Worm (Caenorhabditis elegans) whole organism, L4/young adult: ENCODE data around the gene D2096.6.
"Not testable (repeated sequence)": the region's sequence is repeated elsewhere in the genome, so short reads cannot be mapped to it uniquely, and the experiment has no call there.

Source experiments
- W03F9.2 ChIP-seq: fragments of 150-350 bp; optimal IDR thresholded peaks from 2 replicates; lab custom pipeline; 2014; ENCODE audit warnings: missing biosample characterization, missing genetic modification characterization
- dao-5 ChIP-seq: sonication (generic microtip); optimal IDR thresholded peaks from 2 replicates; lab custom pipeline; 2016; ENCODE audit warnings: missing genotype, missing genetic modification characterization, moderate library complexity, missing compliant biosample characterization
- him-1 ChIP-seq: sonication (generic microtip); optimal IDR thresholded peaks from 2 replicates; lab custom pipeline; 2016; ENCODE audit warnings: missing genotype, missing genetic modification reagents, missing genetic modification characterization, missing compliant biosample characterization

Gene D2096.6

DNA sequence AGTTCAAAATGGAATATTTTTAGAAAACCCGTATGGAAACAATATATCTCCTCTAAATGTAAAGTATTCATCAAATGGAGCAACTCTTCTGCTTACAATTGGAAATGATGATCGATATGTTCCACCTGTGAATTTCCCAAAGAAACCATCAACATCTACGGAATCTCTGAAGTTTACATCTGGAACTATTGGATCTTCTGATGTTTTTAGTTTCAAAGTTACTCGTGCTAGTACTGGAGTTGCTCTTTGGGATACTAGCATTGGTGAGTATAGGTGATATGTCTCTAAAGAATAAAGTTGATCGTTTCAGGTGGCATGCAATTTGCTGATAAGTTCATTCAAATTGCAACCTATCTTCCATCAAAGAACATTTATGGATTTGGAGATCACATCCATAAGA, 1.1 kb downstream of the D2096.6 start:
- TF ChIP-seq dao-5 (tag; lab: Kevin White, UChicago) (no peak), him-1 (tag; lab: Kevin White, UChicago) (no peak)

- no peak for TF ChIP-seq W03F9.2 (tag; lab: Kevin White, UChicago)
- no peak for TF ChIP-seq dao-5 (tag; lab: Kevin White, UChicago)
- TF ChIP-seq him-1 (tag; lab: Kevin White, UChicago) = no peak
Observed at ce11 chrIV:8366295-8366694, 2.7 kb downstream of the D2096.6 start, which contains the start of gene aagr-1. Gene aagr-1, plus strand, starts transcription at chrIV:8366521.

DNA sequence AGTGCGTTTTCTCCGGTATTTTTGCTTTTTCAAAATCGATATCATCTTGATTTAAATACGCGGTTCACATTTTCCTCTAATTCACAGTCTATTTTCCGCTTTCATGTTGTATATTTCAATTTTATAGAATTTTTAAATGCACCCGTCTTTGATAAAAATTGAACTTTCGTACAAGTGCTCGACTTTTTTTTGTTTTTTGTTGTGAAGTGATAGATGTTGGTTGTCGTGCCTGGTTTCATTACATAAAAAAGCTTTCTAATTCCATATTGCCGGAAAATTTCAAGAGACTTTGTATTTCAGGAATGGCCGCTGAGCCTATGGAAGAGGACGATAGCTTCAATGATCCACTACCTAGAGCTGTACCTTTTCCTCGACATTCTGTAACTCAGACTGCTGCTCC, 5.9 kb downstream of the D2096.6 start, which contains the start of gene D2096.12:
TSS of gene D2096.12 (plus strand) at position 301 of the 400 bp plus-strand sequence.
- TF ChIP-seq W03F9.2 (tag; lab: Kevin White, UChicago) (no peak), dao-5 (tag; lab: Kevin White, UChicago) (no peak), him-1 (tag; lab: Kevin White, UChicago) (no peak)

- TF ChIP-seq him-1 (tag; lab: Kevin White, UChicago) (no peak), W03F9.2 (tag; lab: Kevin White, UChicago) (no peak), dao-5 (tag; lab: Kevin White, UChicago) (no peak)
Observed at ce11 chrIV:8360817-8361216, 8.2 kb downstream of the D2096.6 start, which contains the start of gene sqv-1. Gene sqv-1, plus strand, starts transcription at chrIV:8361117.

- TF ChIP-seq W03F9.2 (tag; lab: Kevin White, UChicago) (no peak), dao-5 (tag; lab: Kevin White, UChicago) (no peak), him-1 (tag; lab: Kevin White, UChicago) (no peak)
Observed at ce11 chrIV:8359716-8360407, 9.2 kb downstream of the D2096.6 start, which contains the start of gene D2096.5. Gene D2096.5, minus strand, starts transcription at chrIV:8359766.

- TF ChIP-seq W03F9.2 (tag; lab: Kevin White, UChicago) (no peak), him-1 (tag; lab: Kevin White, UChicago) (no peak), dao-5 (tag; lab: Kevin White, UChicago) (no peak)
Observed at ce11 chrIV:8358492-8358891, 10.5 kb downstream of the D2096.6 start, which contains the start of gene D2096.13. Gene D2096.13, minus strand, starts transcription at chrIV:8358592.

ce11 chrIV:8357299-8357698, 11.7 kb downstream of the D2096.6 start:
- TF ChIP-seq dao-5 (tag; lab: Kevin White, UChicago) (no peak), him-1 (tag; lab: Kevin White, UChicago) (no peak), W03F9.2 (tag; lab: Kevin White, UChicago) (no peak)

ce11 chrIV:8355592-8355991, 13.4 kb downstream of the D2096.6 start, which contains the start of the genes F17E9.2 and col-116:
Gene F17E9.2, plus strand, starts transcription at chrIV:8355892.
Gene col-116, plus strand, starts transcription at chrIV:8355906.
- no peak for TF ChIP-seq W03F9.2 (tag; lab: Kevin White, UChicago)
- TF ChIP-seq him-1 (tag; lab: Kevin White, UChicago) = no peak
- no peak for TF ChIP-seq dao-5 (tag; lab: Kevin White, UChicago)

DNA sequence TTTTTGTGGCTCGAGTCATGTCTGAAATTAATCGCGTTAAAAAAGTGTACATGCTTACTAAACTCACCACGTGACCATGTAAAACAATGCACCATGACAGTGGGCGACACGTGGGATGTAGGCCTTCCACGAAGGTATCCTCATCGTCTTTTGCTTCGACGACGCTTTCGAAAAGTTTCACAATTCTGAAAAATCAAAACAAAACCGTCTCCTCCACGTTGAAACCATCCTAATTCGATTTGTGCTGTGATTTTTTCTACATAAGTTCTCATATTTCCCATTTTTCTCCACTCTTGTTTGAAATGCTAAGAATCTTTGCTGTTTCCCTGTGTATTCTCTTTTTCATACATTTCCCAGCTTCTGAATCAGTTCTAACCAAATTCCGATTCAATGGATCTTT, 14.5 kb downstream of the D2096.6 start, which contains the start of gene F17E9.3:
TSS of gene F17E9.3 (plus strand) at position 301 of the 400 bp plus-strand sequence.
- no peak for TF ChIP-seq W03F9.2 (tag; lab: Kevin White, UChicago)

ce11 chrIV:8352036-8352435, 17.0 kb downstream of the D2096.6 start, which contains the start of gene F17E9.16:
Gene F17E9.16, plus strand, starts transcription at chrIV:8352336.
- TF ChIP-seq him-1, dao-5, W03F9.2 (tag; lab: Kevin White, UChicago): not testable (repeated sequence)

ce11 chrIV:8348073-8348472, 21.0 kb downstream of the D2096.6 start, which contains the start of gene F17E9.4:
Gene F17E9.4, plus strand, starts transcription at chrIV:8348373.
- TF ChIP-seq dao-5 (tag; lab: Kevin White, UChicago) (no peak), W03F9.2 (tag; lab: Kevin White, UChicago) (no peak), him-1 (tag; lab: Kevin White, UChicago) (no peak)

DNA sequence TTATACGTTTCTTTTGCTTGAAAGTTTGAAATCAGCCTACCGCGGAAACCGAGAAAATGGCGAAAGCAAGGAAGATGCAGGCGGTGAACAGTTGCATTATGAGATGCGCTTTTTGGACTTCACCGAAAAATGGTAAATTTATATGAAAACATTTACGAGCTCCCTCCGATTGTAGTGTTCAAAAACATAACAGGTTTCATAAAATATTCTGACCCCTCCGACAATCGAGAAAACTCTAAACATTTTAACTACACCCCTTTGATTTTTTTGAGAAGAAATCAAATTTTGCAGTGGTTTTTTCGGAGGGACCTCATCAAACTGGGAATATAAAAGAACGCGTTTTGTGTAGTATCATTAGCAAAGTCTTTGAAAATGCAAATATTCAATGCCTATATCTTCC, 22.0 kb downstream of the D2096.6 start, which contains the start of the genes F17E9.18 and F17E9.15:
TSS of gene F17E9.18 (minus strand) at position 101 of the 400 bp plus-strand sequence.
TSS of gene F17E9.15 (plus strand) at position 368 of the 400 bp plus-strand sequence.
- TF ChIP-seq him-1 (tag; lab: Kevin White, UChicago) = no peak

DNA sequence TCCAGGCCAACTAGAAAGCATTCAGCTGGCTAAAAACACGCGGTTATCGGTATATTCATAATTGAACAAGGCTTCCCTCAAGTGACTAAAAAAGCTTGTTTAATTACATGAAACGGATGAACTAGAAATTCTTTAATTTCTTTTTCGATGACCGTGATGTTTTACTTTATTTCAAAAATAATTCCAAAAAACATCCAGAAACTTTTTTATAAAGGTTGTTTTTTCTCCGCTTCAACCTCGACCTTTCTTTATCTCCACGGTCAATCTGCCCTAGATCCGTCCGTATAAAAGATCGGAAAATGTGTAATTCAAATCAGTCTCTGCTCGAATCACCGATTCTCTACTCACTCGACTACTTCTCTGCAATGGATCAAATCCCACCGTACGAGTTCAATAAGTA, 23.5 kb downstream of the D2096.6 start, which contains the start of gene F17E9.5:
TSS of gene F17E9.5 (plus strand) at position 301 of the 400 bp plus-strand sequence.
- no peak for TF ChIP-seq him-1 (tag; lab: Kevin White, UChicago)
- TF ChIP-seq dao-5 (tag; lab: Kevin White, UChicago) = no peak
- no peak for TF ChIP-seq W03F9.2 (tag; lab: Kevin White, UChicago)
